Worm (Caenorhabditis elegans) whole organism, young adult: ENCODE measurements around the gene F36H1.12.

Source experiments
- B0261.1 ChIP-seq: sonication (generic microtip); optimal IDR thresholded peaks from 2 replicates; lab custom pipeline; 2016; ENCODE audit warnings: mild to moderate bottlenecking, missing genetic modification characterization, moderate library complexity, missing compliant biosample characterization
- B0336.3 ChIP-seq: fragments of 200-800 bp; sonication (Bioruptor generic); IDR thresholded peaks from 2 replicates; pipeline ENCODE4 v1.3.6; 2022; ENCODE audit warnings: missing genetic modification characterization, missing compliant biosample characterization
- D2030.7 ChIP-seq: fragments of 200-800 bp; sonication (Bioruptor generic); IDR thresholded peaks from 2 replicates; pipeline ENCODE4 v1.3.6; 2022; ENCODE audit warnings: missing genetic modification reagents, missing genetic modification characterization, missing compliant biosample characterization
- F22D6.2 ChIP-seq: sonication (generic microtip); optimal IDR thresholded peaks from 2 replicates; lab custom pipeline; 2016; ENCODE audit warnings: mild to moderate bottlenecking, missing genetic modification characterization, missing compliant biosample characterization
- F37B4.10 ChIP-seq: fragments of 200-800 bp; sonication (Bioruptor generic); IDR thresholded peaks from 2 replicates; pipeline ENCODE4 v1.3.6; 2022; ENCODE audit warnings: missing genetic modification characterization, missing compliant biosample characterization
- Y56A3A.18 ChIP-seq: fragments of 200-800 bp; sonication (Bioruptor generic); IDR thresholded peaks from 2 replicates; pipeline ENCODE4 v1.3.6; 2022; ENCODE audit warnings: missing genetic modification reagents, missing genetic modification characterization, missing compliant biosample characterization
- Y79H2A.3 ChIP-seq: fragments of 200-800 bp; sonication (Bioruptor generic); conservative IDR thresholded peaks from 2 replicates; pipeline ENCODE4 v1.3.6; 2022; ENCODE audit warnings: missing genetic modification reagents, missing genetic modification characterization, missing compliant biosample characterization
- ama-1 ChIP-seq, 3 experiments: fragments of 150-350 bp in 1 of 3; sonication (generic microtip) in 2 of 3; optimal IDR thresholded peaks; 2 replicates each; lab custom pipeline; 2014 to 2018; ENCODE audit warnings: missing biosample characterization in 2 of 3, missing genetic modification characterization in 2 of 3, missing genetic modification reagents in 2 of 3
- atf-7 ChIP-seq: sonication (generic microtip); optimal IDR thresholded peaks from 2 replicates; lab custom pipeline; 2017; ENCODE audit warnings: mild to moderate bottlenecking, missing genetic modification characterization, missing compliant biosample characterization
- bed-1 ChIP-seq: fragments of 200-800 bp; sonication (Bioruptor generic); IDR thresholded peaks from 2 replicates; pipeline ENCODE4 v1.3.6; 2022; ENCODE audit warnings: missing genetic modification reagents, missing genetic modification characterization, missing compliant biosample characterization
- ceh-27 ChIP-seq: fragments of 200-800 bp; sonication (Bioruptor generic); optimal IDR thresholded peaks from 2 replicates; lab custom pipeline; 2018; ENCODE audit warnings: mild to moderate bottlenecking, missing genetic modification characterization, moderate library complexity, missing compliant biosample characterization
- ceh-40 ChIP-seq: fragments of 200-800 bp; sonication (Bioruptor generic); IDR thresholded peaks from 2 replicates; pipeline ENCODE4 v1.3.6; 2022; ENCODE audit warnings: missing genetic modification characterization, missing compliant biosample characterization
- dox-1 ChIP-seq: fragments of 200-800 bp; sonication (Bioruptor generic); IDR thresholded peaks from 2 replicates; pipeline ENCODE4 v1.3.6; 2022; ENCODE audit warnings: missing genetic modification reagents, missing genetic modification characterization, missing compliant biosample characterization
- dpff-1 ChIP-seq: sonication (generic microtip); optimal IDR thresholded peaks from 2 replicates; lab custom pipeline; 2017; ENCODE audit warnings: mild to moderate bottlenecking, missing genetic modification characterization, missing compliant biosample characterization
- egl-44 ChIP-seq: fragments of 200-800 bp; sonication (Bioruptor generic); IDR thresholded peaks from 2 replicates; pipeline ENCODE4 v1.3.6; 2022; ENCODE audit warnings: missing genetic modification reagents, missing genetic modification characterization, missing compliant biosample characterization
- ets-4 ChIP-seq: fragments of 200-800 bp; sonication (Bioruptor generic); optimal IDR thresholded peaks from 2 replicates; lab custom pipeline; 2018; ENCODE audit warnings: mild to moderate bottlenecking, missing genetic modification characterization, missing compliant biosample characterization
- hlh-12 ChIP-seq: sonication (generic microtip); optimal IDR thresholded peaks from 2 replicates; lab custom pipeline; 2016; ENCODE audit warnings: missing genetic modification characterization, missing compliant biosample characterization
- hlh-26 ChIP-seq: fragments of 200-800 bp; sonication (Bioruptor generic); conservative IDR thresholded peaks from 2 replicates; pipeline ENCODE4 v1.3.6; 2022; ENCODE audit warnings: missing genetic modification reagents, missing genetic modification characterization, missing compliant biosample characterization
- hmg-1.2 ChIP-seq: fragments of 200-800 bp; sonication (Bioruptor generic); IDR thresholded peaks from 2 replicates; pipeline ENCODE4 v1.3.6; 2022; ENCODE audit warnings: missing genetic modification reagents, missing genetic modification characterization, missing compliant biosample characterization
- hmg-20 ChIP-seq: fragments of 200-800 bp; sonication (Bioruptor generic); IDR thresholded peaks from 2 replicates; pipeline ENCODE4 v1.3.6; 2022; ENCODE audit warnings: missing genetic modification reagents, missing genetic modification characterization, missing compliant biosample characterization
- hsf-1 ChIP-seq: fragments of 200-800 bp; sonication (Bioruptor generic); IDR thresholded peaks from 2 replicates; pipeline ENCODE4 v1.3.6; 2022; ENCODE audit warnings: missing genetic modification reagents, missing genetic modification characterization, missing compliant biosample characterization
- let-526 ChIP-seq: fragments of 200-800 bp; sonication (Bioruptor generic); IDR thresholded peaks from 2 replicates; pipeline ENCODE4 v1.3.6; 2022; ENCODE audit warnings: missing genetic modification reagents, missing genetic modification characterization, missing compliant biosample characterization
- let-607 ChIP-seq, 2 experiments: fragments of 200-800 bp in 1 of 2; sonication (Bioruptor generic) in 1 of 2; sonication (generic microtip) in 1 of 2; optimal IDR thresholded peaks; 2 replicates each; lab custom pipeline; 2016 to 2018; ENCODE audit warnings: mild to moderate bottlenecking in 2 of 2, missing compliant biosample characterization in 2 of 2, missing genetic modification characterization in 2 of 2, moderate library complexity in 2 of 2, missing genotype in 1 of 2
- lin-40 ChIP-seq: sonication (generic microtip); optimal IDR thresholded peaks from 2 replicates; lab custom pipeline; 2016; ENCODE audit warnings: missing genetic modification characterization, mild to moderate bottlenecking, missing compliant biosample characterization, missing genotype, missing genetic modification reagents
- madf-3 ChIP-seq: fragments of 200-800 bp; sonication (Bioruptor generic); IDR thresholded peaks from 2 replicates; pipeline ENCODE4 v1.3.6; 2022; ENCODE audit warnings: missing genetic modification reagents, missing genetic modification characterization, missing compliant biosample characterization
- mes-4 ChIP-seq: sonication (generic microtip); optimal IDR thresholded peaks from 2 replicates; lab custom pipeline; 2016; ENCODE audit warnings: missing genotype, missing genetic modification characterization, missing compliant biosample characterization
- nfya-2 ChIP-seq: fragments of 200-800 bp; sonication (Bioruptor generic); IDR thresholded peaks from 2 replicates; pipeline ENCODE4 v1.3.6; 2022; ENCODE audit warnings: missing genetic modification reagents, missing genetic modification characterization, missing compliant biosample characterization
- nfyb-1 ChIP-seq: fragments of 200-800 bp; sonication (Bioruptor generic); IDR thresholded peaks from 2 replicates; pipeline ENCODE4 v1.3.6; 2022; ENCODE audit warnings: missing genetic modification reagents, missing genetic modification characterization, missing compliant biosample characterization
- nhr-27 ChIP-seq: fragments of 200-800 bp; sonication (Bioruptor generic); optimal IDR thresholded peaks from 2 replicates; lab custom pipeline; 2018; ENCODE audit warnings: mild to moderate bottlenecking, missing genetic modification characterization, moderate library complexity, missing compliant biosample characterization
- nhr-80 ChIP-seq: sonication (generic microtip); optimal IDR thresholded peaks from 2 replicates; lab custom pipeline; 2016; ENCODE audit warnings: missing genetic modification characterization, missing compliant biosample characterization
- rpc-1 ChIP-seq, 2 experiments: fragments of 150-350 bp in 1 of 2; sonication (generic microtip) in 1 of 2; optimal IDR thresholded peaks; 2 replicates each; lab custom pipeline; 2014 to 2018; ENCODE audit warnings: missing biosample characterization in 1 of 2, missing genetic modification characterization in 1 of 2, missing genetic modification reagents in 1 of 2, missing genotype in 1 of 2
- sea-2 ChIP-seq: fragments of 200-800 bp; sonication (Bioruptor generic); IDR thresholded peaks from 2 replicates; pipeline ENCODE4 v1.3.6; 2022; ENCODE audit warnings: missing genetic modification characterization, missing compliant biosample characterization
- tlf-1 ChIP-seq: fragments of 200-800 bp; sonication (Bioruptor generic); optimal IDR thresholded peaks from 2 replicates; lab custom pipeline; 2018; ENCODE audit warnings: mild to moderate bottlenecking, missing genetic modification characterization, missing compliant biosample characterization
- unc-62 ChIP-seq: fragments of 150-350 bp; optimal IDR thresholded peaks from 2 replicates; lab custom pipeline; 2014; ENCODE audit warnings: missing biosample characterization, missing genetic modification reagents, missing genetic modification characterization
- xnd-1 ChIP-seq: sonication (generic microtip); optimal IDR thresholded peaks from 2 replicates; lab custom pipeline; 2016; ENCODE audit warnings: missing genotype, missing genetic modification reagents, missing genetic modification characterization, missing compliant biosample characterization
- zim-3 ChIP-seq: sonication (generic microtip); optimal IDR thresholded peaks from 2 replicates; lab custom pipeline; 2017; ENCODE audit warnings: mild to moderate bottlenecking, missing genetic modification characterization, moderate library complexity, missing compliant biosample characterization
- ztf-22 ChIP-seq: fragments of 200-800 bp; sonication (Bioruptor generic); optimal IDR thresholded peaks from 2 replicates; lab custom pipeline; 2018; ENCODE audit warnings: mild to moderate bottlenecking, missing genetic modification characterization, moderate library complexity, missing compliant biosample characterization
- ztf-25 ChIP-seq: fragments of 200-800 bp; sonication (Bioruptor generic); IDR thresholded peaks from 2 replicates; pipeline ENCODE4 v1.3.6; 2022; ENCODE audit warnings: missing genetic modification reagents, missing genetic modification characterization, missing compliant biosample characterization

F36H1.12 gene

DNA sequence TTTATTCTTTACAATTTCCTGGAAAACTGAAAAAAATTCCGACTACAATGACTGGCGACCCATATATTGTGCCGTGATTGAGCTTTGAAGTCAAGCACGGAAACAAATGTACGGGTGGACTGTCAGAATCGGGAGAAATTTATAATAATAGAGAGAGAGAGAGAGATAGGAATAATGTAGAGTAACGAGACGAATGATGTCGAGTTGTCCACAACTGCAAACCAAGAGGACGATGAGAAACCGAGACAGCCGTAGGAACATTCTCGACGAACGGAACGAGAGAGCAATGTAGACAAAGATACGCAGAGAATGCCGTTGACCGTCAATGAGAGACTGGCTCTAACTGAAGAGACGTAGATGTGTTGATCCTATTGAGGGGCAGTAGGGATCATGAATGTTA lies 25.9 kb downstream of the F36H1.12 start (continued):
- TF ChIP-seq ama-1 (optimal IDR thresholded peaks at IDR 0.05; lab: Kevin White, UChicago) (peak; percentile 45), ama-1 (GFP tag; optimal IDR thresholded peaks at IDR 0.05; lab: Kevin White, UChicago) (no peak), ceh-27 (peak; percentile 41), hlh-26 (GFP tag; lab: Robert Waterston, UW) (no peak), mes-4 (tag; lab: Kevin White, UChicago) (no peak), hlh-12 (tag; lab: Kevin White, UChicago) (no peak), ceh-40 (GFP tag; lab: Robert Waterston, UW) (no peak), xnd-1 (tag; lab: Kevin White, UChicago) (no peak), D2030.7 (GFP tag; lab: Robert Waterston, UW) (no peak), atf-7 (tag; lab: Kevin White, UChicago) (peak; percentile 53), F37B4.10 (GFP tag; lab: Robert Waterston, UW) (no peak), lin-40 (tag; lab: Kevin White, UChicago) (peak; percentile 65), rpc-1 (optimal IDR thresholded peaks at IDR 0.05; lab: Kevin White, UChicago) (peak; percentile 5), rpc-1 (tag; optimal IDR thresholded peaks at IDR 0.05; lab: Kevin White, UChicago) (no peak), let-526 (GFP tag; lab: Robert Waterston, UW) (peak; percentile 53; the same call in 1 of the 2 replicates), unc-62 (GFP tag; lab: Kevin White, UChicago) (peak; percentile 30), F22D6.2 (tag; lab: Kevin White, UChicago) (no peak), dox-1 (GFP tag; lab: Robert Waterston, UW) (peak; percentile 49; the same call in 1 of the 2 replicates), tlf-1 (GFP tag; lab: Kevin White, UChicago) (peak; percentile 42), nfya-2 (GFP tag; lab: Robert Waterston, UW) (no peak), bed-1 (GFP tag; lab: Robert Waterston, UW) (no peak), Y56A3A.18 (GFP tag; lab: Robert Waterston, UW) (0 out of 2 replicates have a peak, but pooled peaks have one; percentile 28), egl-44 (no peak), zim-3 (no peak), B0336.3 (0 out of 2 replicates have a peak, but pooled peaks have one; percentile 30), sea-2 (GFP tag; lab: Robert Waterston, UW) (no peak), B0261.1 (tag; lab: Kevin White, UChicago) (no peak), ztf-22 (GFP tag; lab: Kevin White, UChicago) (peak; percentile 81), ztf-25 (GFP tag; lab: Robert Waterston, UW) (no peak), nhr-27 (tag; lab: Kevin White, UChicago) (no peak), Y79H2A.3 (GFP tag; lab: Robert Waterston, UW) (no peak), hmg-1.2 (GFP tag; lab: Robert Waterston, UW) (peak; percentile 92), let-607 (tag; optimal IDR thresholded peaks at IDR 0.05; lab: Kevin White, UChicago) (peak; percentile 96 to 98), hmg-20 (GFP tag; lab: Robert Waterston, UW) (no peak), nfyb-1 (GFP tag; lab: Robert Waterston, UW) (peak; percentile 58; the same call in 1 of the 2 replicates)

- TF ChIP-seq hmg-1.2 (GFP tag; lab: Robert Waterston, UW): 0 out of 2 replicates have a peak, but pooled peaks have one; percentile 5
- TF ChIP-seq ets-4 (GFP tag; lab: Kevin White, UChicago): peak; percentile 29
- no peak for TF ChIP-seq atf-7 (tag; lab: Kevin White, UChicago)
- TF ChIP-seq dpff-1 (tag; lab: Kevin White, UChicago): no peak
- 0 out of 2 replicates have a peak, but pooled peaks have one; percentile 6 for TF ChIP-seq madf-3 (GFP tag; lab: Robert Waterston, UW)
- peak; percentile 17 for TF ChIP-seq ceh-27
- no peak for TF ChIP-seq nhr-80
- TF ChIP-seq nfyb-1 (GFP tag; lab: Robert Waterston, UW): peak; percentile 74
- TF ChIP-seq hsf-1 (GFP tag; lab: Robert Waterston, UW): peak; percentile 13; the same call in 1 of the 2 replicates
Measured at ce11 chrIV:11026648-11027047, 26.9 kb downstream of the F36H1.12 start.
